Fruit fly (Drosophila melanogaster): ENCODE measurements around the gene Eig71Ef.

Eig71Ef gene

DNA sequence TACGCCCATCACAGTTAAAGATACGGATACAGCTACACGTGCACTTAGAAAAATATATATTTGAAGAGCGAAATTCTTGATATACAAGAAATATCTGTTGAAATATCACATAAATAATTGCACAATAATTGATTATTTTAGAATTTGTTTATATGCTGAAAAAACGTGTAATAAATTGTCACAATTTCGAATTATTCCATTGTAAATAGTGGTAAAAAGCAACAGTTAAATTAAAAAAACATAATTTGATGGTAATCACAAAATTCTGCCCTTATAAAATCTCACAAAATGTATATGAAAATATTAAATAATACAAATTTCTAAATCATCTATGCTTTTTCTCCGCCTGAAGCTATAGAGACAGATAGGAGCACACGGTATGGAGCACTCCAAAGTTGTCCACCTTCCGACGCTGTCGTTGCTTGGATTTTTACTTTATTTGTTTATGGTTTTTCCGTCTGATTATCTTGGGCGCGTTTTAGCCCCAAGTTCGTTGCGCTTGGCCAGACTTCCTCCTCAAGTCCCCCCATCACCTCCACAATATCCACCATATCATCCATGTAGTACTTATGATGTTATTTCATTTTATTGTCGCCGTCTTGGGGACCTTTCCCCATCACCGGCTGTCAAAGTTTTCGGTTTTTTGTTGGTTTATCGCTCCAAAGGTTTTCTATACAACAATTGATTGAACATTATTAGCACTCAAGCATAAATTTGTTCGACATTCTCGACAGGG is 47.2 kb upstream of the Eig71Ef start (continued):
- TF ChIP-seq Jarid2 (GFP tag; optimal IDR thresholded peaks at IDR 0.05): no peak
- TF ChIP-seq tna (GFP tag; IDR thresholded peaks at IDR 0.05; ENCODE audit: partially characterized antibody): no peak
- TF ChIP-seq CG4854 (GFP tag; optimal IDR thresholded peaks at IDR 0.05): no peak
- TF ChIP-seq Opbp (GFP tag; IDR thresholded peaks at IDR 0.05; ENCODE audit: partially characterized antibody): no peak
- peak; percentile 88 for TF ChIP-seq CG17361 (GFP tag; IDR thresholded peaks at IDR 0.05)
- no peak for TF ChIP-seq en (GFP tag; optimal IDR thresholded peaks at IDR 0.05)
- no peak for TF ChIP-seq tll (GFP tag; optimal IDR thresholded peaks at IDR 0.05)
- TF ChIP-seq CG12744 (GFP tag; optimal IDR thresholded peaks at IDR 0.05): no peak
- TF ChIP-seq HHEX (GFP tag; optimal IDR thresholded peaks at IDR 0.05): no peak
- TF ChIP-seq sna (GFP tag; IDR thresholded peaks at IDR 0.05; ENCODE audit: partially characterized antibody): no peak
- no peak for TF ChIP-seq HLH3B (GFP tag; IDR thresholded peaks at IDR 0.05)
- TF ChIP-seq gsb (GFP tag; IDR thresholded peaks at IDR 0.05): no peak
- no peak for TF ChIP-seq nau (GFP tag; optimal IDR thresholded peaks at IDR 0.05)
- peak; percentile 75 for TF ChIP-seq Blimp-1 (GFP tag; optimal IDR thresholded peaks at IDR 0.05)
- no peak for TF ChIP-seq crc (GFP tag; optimal IDR thresholded peaks at IDR 0.05)
- TF ChIP-seq toy (GFP tag; IDR thresholded peaks at IDR 0.05): no peak
- TF ChIP-seq br (optimal IDR thresholded peaks at IDR 0.05): no peak
- TF ChIP-seq CG14965 (GFP tag; optimal IDR thresholded peaks at IDR 0.05; ENCODE audit: borderline replicate concordance): no peak
- no peak for TF ChIP-seq nom (GFP tag; optimal IDR thresholded peaks at IDR 0.05)
- peak; percentile 55 for TF ChIP-seq Xbp1 (GFP tag; optimal IDR thresholded peaks at IDR 0.05)
- peak; percentile 12 for TF ChIP-seq Sry-β (GFP tag; optimal IDR thresholded peaks at IDR 0.05)
- no peak for TF ChIP-seq CG1603 (tag; optimal IDR thresholded peaks at IDR 0.05)
- TF ChIP-seq CG9437 (GFP tag; optimal IDR thresholded peaks at IDR 0.05): peak; percentile 45
- peak; percentile 2 for TF ChIP-seq cg (GFP tag; optimal IDR thresholded peaks at IDR 0.05)
- TF ChIP-seq Nf-YC (tag; optimal IDR thresholded peaks at IDR 0.05): no peak
- TF ChIP-seq stwl (tag; optimal IDR thresholded peaks at IDR 0.05): no peak
- peak; percentile 76 for TF ChIP-seq CG12391 (tag; optimal IDR thresholded peaks at IDR 0.05)
- no peak for TF ChIP-seq CG3726 (GFP tag; IDR thresholded peaks at IDR 0.05)
- TF ChIP-seq CG2199 (GFP tag; IDR thresholded peaks at IDR 0.05): peak; percentile 74; the same call in 1 of the 3 replicates
- peak; percentile 17 for TF ChIP-seq CG5245 (GFP tag; optimal IDR thresholded peaks at IDR 0.05)
- TF ChIP-seq CG1832 (GFP tag; optimal IDR thresholded peaks at IDR 0.05): no peak
- TF ChIP-seq CG42726 (GFP tag; IDR thresholded peaks at IDR 0.05; ENCODE audit: partially characterized antibody): no peak
- peak; percentile 69 for TF ChIP-seq D19A (tag; optimal IDR thresholded peaks at IDR 0.05)
- peak; percentile 12 for TF ChIP-seq twi (tag; optimal IDR thresholded peaks at IDR 0.05)
- no peak for TF ChIP-seq CG16813 (GFP tag; IDR thresholded peaks at IDR 0.05; ENCODE audit: partially characterized antibody)
- no peak for TF ChIP-seq CG7372 (GFP tag; IDR thresholded peaks at IDR 0.05)
- TF ChIP-seq Ets65A (GFP tag): no peak
- TF ChIP-seq CG1792 (GFP tag; optimal IDR thresholded peaks at IDR 0.05): no peak
- no peak for TF ChIP-seq CG1647 (GFP tag; optimal IDR thresholded peaks at IDR 0.05)
- TF ChIP-seq Sin3A (optimal IDR thresholded peaks at IDR 0.05): no peak
- peak; percentile 8 for TF ChIP-seq CG10543 (GFP tag; optimal IDR thresholded peaks at IDR 0.05)
- TF ChIP-seq CG12299 (tag; optimal IDR thresholded peaks at IDR 0.05): no peak
- peak; percentile 59 for TF ChIP-seq CG10267 (tag; optimal IDR thresholded peaks at IDR 0.05)
- no peak for TF ChIP-seq ems (GFP tag; optimal IDR thresholded peaks at IDR 0.05)
- TF ChIP-seq slou (GFP tag; optimal IDR thresholded peaks at IDR 0.05): no peak
- no peak for TF ChIP-seq CTCF (GFP tag; optimal IDR thresholded peaks at IDR 0.05)
- TF ChIP-seq Fer3 (tag; optimal IDR thresholded peaks at IDR 0.05): no peak
- no peak for TF ChIP-seq CG3838 (GFP tag; optimal IDR thresholded peaks at IDR 0.05)
- peak; percentile 34 for TF ChIP-seq CG2875 (GFP tag; optimal IDR thresholded peaks at IDR 0.05)
- no peak for TF ChIP-seq Dad (GFP tag; optimal IDR thresholded peaks at IDR 0.05)

Measured in whole organism, embryonic.